Fruit fly (Drosophila melanogaster): ENCODE results near the gene CG3117.

- no peak for TF ChIP-seq CG8478 (optimal IDR thresholded peaks at IDR 0.05)
- peak in 1 of 2 experiments; percentile 14 for TF ChIP-seq CTCF (optimal IDR thresholded peaks at IDR 0.05)
These were observed 38.7 kb upstream of the CG3117 start, which contains the start of the genes NTPase and lilli for dm6 chr2L:2885503-2886225.

Data from S2 (cell line).